Worm (Caenorhabditis elegans) whole organism, L4 larva: ENCODE measurements around the gene C25E10.12.

ENCODE experiments used
- D1046.2 ChIP-seq: fragments of 200-800 bp; sonication (Bioruptor generic); IDR thresholded peaks from 2 replicates; pipeline ENCODE4 v1.3.6; 2022; ENCODE audit warnings: missing genetic modification characterization, missing compliant biosample characterization
- F10B5.3 ChIP-seq: sonication (generic microtip); optimal IDR thresholded peaks from 2 replicates; lab custom pipeline; 2016; ENCODE audit warnings: mild to moderate bottlenecking, missing genetic modification characterization, missing compliant biosample characterization
- F26F4.8 ChIP-seq: fragments of 200-800 bp; sonication (Bioruptor generic); conservative IDR thresholded peaks from 2 replicates; pipeline ENCODE4 v1.3.6; 2022; ENCODE audit warnings: missing genetic modification characterization, missing compliant biosample characterization
- F37D6.2 ChIP-seq: sonication (generic microtip); optimal IDR thresholded peaks from 2 replicates; lab custom pipeline; 2016; ENCODE audit warnings: mild to moderate bottlenecking, missing genetic modification characterization, missing compliant biosample characterization
- F49E8.2 ChIP-seq: sonication (generic microtip); optimal IDR thresholded peaks from 2 replicates; lab custom pipeline; 2016; ENCODE audit warnings: missing compliant biosample characterization, mild to moderate bottlenecking, missing genetic modification characterization, borderline replicate concordance
- T26A8.4 ChIP-seq: fragments of 200-800 bp; sonication (Bioruptor generic); IDR thresholded peaks from 2 replicates; pipeline ENCODE4 v1.3.6; 2022; ENCODE audit warnings: missing genetic modification characterization, missing compliant biosample characterization
- Y105C5A.15 ChIP-seq: fragments of 200-800 bp; sonication (Bioruptor generic); IDR thresholded peaks from 2 replicates; pipeline ENCODE4 v1.3.6; 2022; ENCODE audit warnings: missing genetic modification characterization, missing compliant biosample characterization
- aha-1 ChIP-seq: fragments of 150-350 bp; peaks from one replicate; lab custom pipeline; 2014; ENCODE audit warnings: missing biosample characterization, missing genetic modification characterization
- ama-1 ChIP-seq: fragments of 150-350 bp; optimal IDR thresholded peaks from 2 replicates; lab custom pipeline; 2014; ENCODE audit warnings: inconsistent platforms, mixed read lengths
- attf-4 ChIP-seq: sonication (generic microtip); optimal IDR thresholded peaks from 3 replicates; lab custom pipeline; 2017; ENCODE audit warnings: missing biosample characterization, missing genetic modification characterization
- ceh-32 ChIP-seq: sonication (generic microtip); optimal IDR thresholded peaks from 2 replicates; lab custom pipeline; 2016; ENCODE audit warnings: mild to moderate bottlenecking, missing genetic modification characterization, missing compliant biosample characterization; ENCODE audit not compliant: poor library complexity
- ceh-44 ChIP-seq: fragments of 200-800 bp; sonication (Bioruptor generic); IDR thresholded peaks from 2 replicates; pipeline ENCODE4 v1.3.6; 2022; ENCODE audit warnings: missing genetic modification reagents, missing genetic modification characterization, missing compliant biosample characterization
- ceh-82 ChIP-seq: sonication (generic microtip); optimal IDR thresholded peaks from 2 replicates; lab custom pipeline; 2017; ENCODE audit warnings: missing biosample characterization, missing genetic modification characterization
- daf-16 ChIP-seq, 3 experiments: sonication (generic microtip); optimal IDR thresholded peaks; 2 replicates each; lab custom pipeline; 2016 to 2017; ENCODE audit warnings: missing genetic modification characterization in 3 of 3, missing genetic modification reagents in 3 of 3, mild to moderate bottlenecking in 2 of 3, missing compliant biosample characterization in 2 of 3, missing biosample characterization in 1 of 3, moderate library complexity in 1 of 3
- daf-19 ChIP-seq: fragments of 200-800 bp; sonication (Bioruptor generic); conservative IDR thresholded peaks from 2 replicates; pipeline ENCODE4 v1.3.6; 2022; ENCODE audit warnings: missing genetic modification characterization, missing compliant biosample characterization
- daf-8 ChIP-seq: fragments of 200-800 bp; sonication (Bioruptor generic); IDR thresholded peaks from 2 replicates; pipeline ENCODE4 v1.3.6; 2022; ENCODE audit warnings: missing genetic modification characterization, missing compliant biosample characterization
- dmd-6 ChIP-seq: fragments of 200-800 bp; sonication (Bioruptor generic); IDR thresholded peaks from 2 replicates; pipeline ENCODE4 v1.3.6; 2022; ENCODE audit warnings: missing genetic modification reagents, missing genetic modification characterization, missing compliant biosample characterization
- dmd-8 ChIP-seq: fragments of 200-800 bp; sonication (Bioruptor generic); IDR thresholded peaks from 2 replicates; pipeline ENCODE4 v1.3.6; 2022; ENCODE audit warnings: missing genetic modification characterization, missing compliant biosample characterization
- dmd-9 ChIP-seq: fragments of 200-800 bp; sonication (Bioruptor generic); IDR thresholded peaks from 2 replicates; pipeline ENCODE4 v1.3.6; 2022; ENCODE audit warnings: missing genetic modification reagents, missing genetic modification characterization, missing compliant biosample characterization
- duxl-1 ChIP-seq: sonication (generic microtip); optimal IDR thresholded peaks from 2 replicates; lab custom pipeline; 2016; ENCODE audit warnings: mild to moderate bottlenecking, missing genetic modification characterization, moderate library complexity, missing compliant biosample characterization; ENCODE audit not compliant: poor library complexity
- egl-43 ChIP-seq: fragments of 200-800 bp; sonication (Bioruptor generic); IDR thresholded peaks from 2 replicates; pipeline ENCODE4 v1.3.6; 2022; ENCODE audit warnings: missing genetic modification reagents, missing genetic modification characterization, missing compliant biosample characterization
- fos-1 ChIP-seq: fragments of 150-350 bp; optimal IDR thresholded peaks from 2 replicates; lab custom pipeline; 2014; ENCODE audit warnings: missing biosample characterization, missing genetic modification characterization
- hlh-30 ChIP-seq: sonication (generic microtip); optimal IDR thresholded peaks from 2 replicates; lab custom pipeline; 2017; ENCODE audit warnings: antibody characterized with exemption, mild to moderate bottlenecking, missing genetic modification characterization, missing compliant biosample characterization; ENCODE audit not compliant: insufficient read depth
- lin-29 ChIP-seq: fragments of 200-800 bp; sonication (Bioruptor generic); IDR thresholded peaks from 2 replicates; pipeline ENCODE4 v1.3.6; 2022; ENCODE audit warnings: missing genetic modification reagents, missing genetic modification characterization, missing compliant biosample characterization
- lin-38 ChIP-seq: fragments of 200-800 bp; sonication (Bioruptor generic); IDR thresholded peaks from 2 replicates; pipeline ENCODE4 v1.3.6; 2022; ENCODE audit warnings: missing genetic modification reagents, missing genetic modification characterization, missing compliant biosample characterization
- lin-39 ChIP-seq: fragments of 150-350 bp; optimal IDR thresholded peaks from 2 replicates; lab custom pipeline; 2014; ENCODE audit warnings: missing biosample characterization, missing genetic modification reagents, missing genetic modification characterization
- mdl-1 ChIP-seq, 2 experiments: fragments of 150-350 bp in 1 of 2; sonication (generic microtip) in 1 of 2; optimal IDR thresholded peaks; 2 replicates each; lab custom pipeline; 2014 to 2017; ENCODE audit warnings: missing biosample characterization in 2 of 2, missing genetic modification characterization in 2 of 2
- mep-1 ChIP-seq: fragments of 150-350 bp; sonication (generic microtip); optimal IDR thresholded peaks from 3 replicates; lab custom pipeline; 2014; ENCODE audit warnings: missing biosample characterization, missing genetic modification characterization
- mes-2 ChIP-seq: sonication (generic microtip); optimal IDR thresholded peaks from 2 replicates; lab custom pipeline; 2016; ENCODE audit warnings: missing genotype, mild to moderate bottlenecking, missing genetic modification characterization, missing compliant biosample characterization; ENCODE audit not compliant: poor library complexity, severe bottlenecking
- mxl-3 ChIP-seq: fragments of 200-800 bp; sonication (Bioruptor generic); optimal IDR thresholded peaks from 2 replicates; lab custom pipeline; 2018; ENCODE audit warnings: mild to moderate bottlenecking, missing genetic modification characterization, missing compliant biosample characterization
- nhr-102 ChIP-seq: sonication (generic microtip); optimal IDR thresholded peaks from 2 replicates; lab custom pipeline; 2016; ENCODE audit warnings: mild to moderate bottlenecking, missing genetic modification characterization, moderate library complexity, missing compliant biosample characterization
- nhr-28 ChIP-seq: fragments of 150-350 bp; optimal IDR thresholded peaks from 2 replicates; lab custom pipeline; 2014; ENCODE audit warnings: missing biosample characterization, missing genetic modification characterization
- nhr-42 ChIP-seq: fragments of 200-800 bp; sonication (Bioruptor generic); IDR thresholded peaks from 2 replicates; pipeline ENCODE4 v1.3.6; 2022; ENCODE audit warnings: missing genetic modification characterization, missing compliant biosample characterization
- nhr-6 ChIP-seq: fragments of 150-350 bp; optimal IDR thresholded peaks from 2 replicates; lab custom pipeline; 2014; ENCODE audit warnings: missing biosample characterization, missing genetic modification characterization
- nhr-77 ChIP-seq: fragments of 150-350 bp; optimal IDR thresholded peaks from 2 replicates; lab custom pipeline; 2014; ENCODE audit warnings: missing biosample characterization, missing genetic modification characterization
- php-3 ChIP-seq: fragments of 200-800 bp; sonication (Bioruptor generic); IDR thresholded peaks from 2 replicates; pipeline ENCODE4 v1.3.6; 2022; ENCODE audit warnings: missing genetic modification reagents, missing genetic modification characterization, missing compliant biosample characterization
- skn-1 ChIP-seq: fragments of 150-350 bp; optimal IDR thresholded peaks from 2 replicates; lab custom pipeline; 2014; ENCODE audit warnings: missing biosample characterization, missing genetic modification characterization
- snpc-4 ChIP-seq: fragments of 150-350 bp; optimal IDR thresholded peaks from 2 replicates; lab custom pipeline; 2014; ENCODE audit warnings: missing biosample characterization, missing genetic modification characterization
- spr-1 ChIP-seq: sonication (generic microtip); optimal IDR thresholded peaks from 2 replicates; lab custom pipeline; 2016; ENCODE audit warnings: mild to moderate bottlenecking, missing genetic modification characterization, missing compliant biosample characterization
- tag-97 ChIP-seq: fragments of 200-800 bp; sonication (Bioruptor generic); IDR thresholded peaks from 2 replicates; pipeline ENCODE4 v1.3.6; 2022; ENCODE audit warnings: missing genetic modification characterization, missing compliant biosample characterization
- zag-1 ChIP-seq: fragments of 150-350 bp; optimal IDR thresholded peaks from 2 replicates; lab custom pipeline; 2014; ENCODE audit warnings: missing biosample characterization, missing genetic modification characterization
- zfp-3 ChIP-seq: fragments of 200-800 bp; sonication (Bioruptor generic); conservative IDR thresholded peaks from 2 replicates; pipeline ENCODE4 v1.3.6; 2022; ENCODE audit warnings: missing genetic modification reagents, missing genetic modification characterization, missing compliant biosample characterization
- zip-2 ChIP-seq: fragments of 150-350 bp; optimal IDR thresholded peaks from 2 replicates; lab custom pipeline; 2014; ENCODE audit warnings: missing biosample characterization, missing genetic modification characterization
- ztf-11 ChIP-seq: fragments of 150-350 bp; optimal IDR thresholded peaks from 2 replicates; lab custom pipeline; 2014; ENCODE audit warnings: missing biosample characterization, missing genetic modification characterization
- ztf-7 ChIP-seq: fragments of 150-350 bp; optimal IDR thresholded peaks from 2 replicates; lab custom pipeline; 2014; ENCODE audit warnings: missing biosample characterization, missing genetic modification characterization

C25E10.12 gene

DNA sequence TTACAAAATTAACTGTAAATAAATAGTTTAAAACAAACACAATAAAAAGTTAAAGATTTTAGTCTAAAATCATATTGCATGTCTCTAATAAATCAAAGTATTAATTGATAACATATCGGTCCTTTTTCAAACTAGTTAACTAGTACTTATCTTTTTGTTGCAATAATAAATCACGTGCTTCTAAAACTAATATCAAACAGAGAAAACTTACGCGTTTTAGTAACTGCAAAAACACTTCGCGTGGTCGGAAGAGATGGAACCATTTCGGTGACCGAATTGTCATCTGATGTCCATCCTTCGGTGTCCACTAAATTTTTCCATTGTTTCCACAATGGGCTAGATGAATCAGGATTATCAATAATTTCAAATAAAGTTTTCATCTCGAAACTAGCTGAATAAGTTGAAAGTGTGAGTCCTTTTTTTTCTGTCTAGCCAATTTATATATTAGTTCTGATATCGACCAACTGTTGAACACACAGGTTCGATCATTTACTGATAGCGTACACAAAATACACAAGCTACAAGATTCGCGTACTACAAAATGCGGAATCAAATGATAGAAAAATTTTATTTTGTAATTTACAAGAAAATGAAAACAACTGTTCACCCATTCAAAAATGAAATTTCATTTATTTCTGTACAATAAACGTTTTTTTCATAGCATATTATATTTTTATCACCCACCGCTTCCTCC is 36.2 kb upstream of the C25E10.12 start, which contains the start of gene F21C10.9:
Gene F21C10.9 (minus strand): TSS at position 417 of the 694 bp plus-strand sequence.
- TF ChIP-seq dmd-6: peak; percentile 12; the same call in 1 of the 2 replicates
- no peak for TF ChIP-seq nhr-102
- TF ChIP-seq dmd-9 (GFP tag; lab: Robert Waterston, UW): no peak
- peak; percentile 51 for TF ChIP-seq hlh-30
- TF ChIP-seq nhr-28 (tag; lab: Kevin White, UChicago): peak; percentile 94

DNA sequence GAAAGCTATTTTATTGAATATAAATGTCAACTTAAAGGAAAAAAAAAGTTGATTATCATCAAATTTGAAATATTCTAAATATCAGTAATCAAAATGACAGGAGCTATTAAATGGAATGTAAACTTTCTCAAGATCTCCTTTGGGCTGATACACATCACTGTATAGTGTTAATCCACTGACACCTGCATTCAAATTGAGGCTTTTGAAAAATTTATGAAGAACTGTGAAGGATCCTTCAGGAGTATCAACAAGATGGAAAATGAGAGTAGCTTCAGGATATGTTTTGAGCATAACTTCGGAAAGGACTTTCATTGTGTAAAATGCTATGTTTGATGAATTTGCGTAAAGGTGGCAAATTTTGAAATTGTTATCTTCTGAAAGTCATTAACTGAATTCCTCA is 35.0 kb upstream of the C25E10.12 start:
- peak; percentile 0 for TF ChIP-seq mep-1 (tag; lab: Kevin White, UChicago)
- TF ChIP-seq T26A8.4 (GFP tag; lab: Robert Waterston, UW): peak; percentile 18; the same call in 1 of the 2 replicates
- TF ChIP-seq aha-1 (tag; lab: Kevin White, UChicago): peak; percentile 24
- TF ChIP-seq D1046.2 (GFP tag; lab: Robert Waterston, UW): no peak
- no peak for TF ChIP-seq ceh-32 (tag; lab: Kevin White, UChicago)
- no peak for TF ChIP-seq lin-39 (tag; lab: Kevin White, UChicago)
- no peak for TF ChIP-seq mes-2 (tag; lab: Kevin White, UChicago)
- peak; percentile 17 for TF ChIP-seq ama-1 (lab: Kevin White, UChicago)
- TF ChIP-seq lin-38: peak; percentile 39; the same call in 1 of the 2 replicates
- TF ChIP-seq php-3 (GFP tag; lab: Robert Waterston, UW): peak; percentile 17; the same call in 1 of the 2 replicates
- TF ChIP-seq zfp-3 (GFP tag; lab: Robert Waterston, UW): peak; percentile 63; the same call in 1 of the 2 replicates

DNA sequence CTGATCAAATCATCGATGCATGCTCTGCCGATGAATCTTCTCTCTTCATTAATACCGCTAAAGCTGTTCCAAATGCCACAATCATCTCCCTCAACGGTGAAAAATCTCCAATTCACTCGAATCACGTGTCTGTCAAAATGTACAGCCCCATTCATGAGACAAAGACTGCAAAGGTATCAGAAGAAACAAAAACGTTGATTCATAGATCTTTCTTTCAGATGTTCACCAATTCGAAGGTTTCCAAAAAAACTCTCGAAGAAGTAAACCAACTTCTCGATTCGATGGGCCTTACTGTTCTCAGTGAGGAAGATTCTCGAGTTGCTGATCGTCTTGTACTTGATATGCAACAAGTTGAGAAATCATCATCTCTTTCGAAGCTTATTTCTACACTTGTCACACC is 34.4 kb upstream of the C25E10.12 start:
- TF ChIP-seq F37D6.2 (tag; lab: Kevin White, UChicago) (no peak), tag-97 (GFP tag; lab: Robert Waterston, UW) (no peak), daf-16 (GFP tag; optimal IDR thresholded peaks at IDR 0.05; lab: Kevin White, UChicago) (no peak), daf-16 (tag; optimal IDR thresholded peaks at IDR 0.05; lab: Kevin White, UChicago) (no peak), snpc-4 (tag; lab: Kevin White, UChicago) (no peak), F10B5.3 (no peak), daf-8 (GFP tag; lab: Robert Waterston, UW) (no peak), hlh-30 (peak; percentile 52), ceh-44 (no peak), ztf-11 (no peak), spr-1 (tag; lab: Kevin White, UChicago) (no peak), attf-4 (tag; lab: Kevin White, UChicago) (no peak), F26F4.8 (GFP tag; lab: Robert Waterston, UW) (no peak), mdl-1 (tag; optimal IDR thresholded peaks at IDR 0.05; lab: Kevin White, UChicago) (no peak), mxl-3 (GFP tag; lab: Kevin White, UChicago) (peak; percentile 7), ama-1 (lab: Kevin White, UChicago) (peak; percentile 27)

DNA sequence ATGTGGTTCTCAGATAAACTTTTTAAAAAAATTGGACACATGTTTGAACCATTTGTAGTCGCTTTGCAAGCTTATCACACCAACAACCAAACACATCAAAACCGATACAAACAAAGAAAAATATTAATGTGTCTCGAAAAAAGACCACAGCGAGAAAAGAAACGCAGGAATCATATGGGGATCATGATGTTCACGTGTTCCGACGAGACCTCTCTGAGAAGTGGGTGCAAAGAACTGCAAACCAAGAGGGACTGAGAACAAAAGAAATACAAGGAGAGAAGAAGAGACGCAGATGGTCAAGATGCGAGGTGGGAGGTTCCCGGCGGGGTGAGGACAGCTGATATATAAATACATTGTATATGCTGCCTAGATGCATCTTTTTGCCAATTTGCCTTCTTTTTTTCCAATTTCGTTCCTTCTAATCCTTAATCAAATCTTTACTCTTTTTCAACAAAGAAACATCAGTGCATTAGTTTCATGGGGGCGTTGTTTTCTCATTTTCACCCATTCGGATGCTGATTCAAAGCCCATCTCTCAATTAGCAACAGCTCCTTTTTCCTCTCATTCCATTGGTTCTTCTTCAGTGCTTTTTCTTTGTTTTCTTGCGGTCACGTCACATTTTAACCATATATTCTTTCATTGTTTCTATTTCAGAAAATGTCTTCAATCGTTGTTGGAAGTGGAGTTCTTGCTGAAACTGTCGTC is 33.5 kb upstream of the C25E10.12 start, which contains the start of gene F21C10.10:
Gene F21C10.10 (plus strand): TSS at position 655 of the 705 bp plus-strand sequence.
- no peak for TF ChIP-seq daf-19 (GFP tag; lab: Robert Waterston, UW)
- TF ChIP-seq F49E8.2 (tag; lab: Kevin White, UChicago): no peak
- 0 out of 2 replicates have a peak, but pooled peaks have one; percentile 55 for TF ChIP-seq lin-29 (GFP tag; lab: Robert Waterston, UW)
- no peak for TF ChIP-seq egl-43 (GFP tag; lab: Robert Waterston, UW)
- peak; percentile 63 for TF ChIP-seq ztf-7 (tag; lab: Kevin White, UChicago)
- peak; percentile 50 for TF ChIP-seq nhr-6 (tag; lab: Kevin White, UChicago)
- no peak for TF ChIP-seq Y105C5A.15 (GFP tag; lab: Robert Waterston, UW)
- TF ChIP-seq tag-97 (GFP tag; lab: Robert Waterston, UW): no peak
- TF ChIP-seq zip-2 (tag; lab: Kevin White, UChicago): peak; percentile 31
- TF ChIP-seq php-3 (GFP tag; lab: Robert Waterston, UW): peak; percentile 86
- TF ChIP-seq dmd-8 (GFP tag; lab: Robert Waterston, UW): no peak
- TF ChIP-seq mdl-1 (tag; optimal IDR thresholded peaks at IDR 0.05; lab: Kevin White, UChicago): peak; percentile 77 to 96
- no peak for TF ChIP-seq skn-1 (tag; lab: Kevin White, UChicago)
- peak; percentile 87 for TF ChIP-seq nhr-77 (tag; lab: Kevin White, UChicago)
- TF ChIP-seq fos-1 (tag; lab: Kevin White, UChicago): no peak
- no peak for TF ChIP-seq zag-1 (tag; lab: Kevin White, UChicago)
- TF ChIP-seq nhr-42 (GFP tag; lab: Robert Waterston, UW): no peak; the same call in 1 of the 2 replicates
- TF ChIP-seq duxl-1 (tag; lab: Kevin White, UChicago): no peak
- TF ChIP-seq ceh-82 (tag; lab: Kevin White, UChicago): no peak
